Fruit fly (Drosophila melanogaster) whole organism, embryonic: ENCODE measurements around the gene Bicra.

ENCODE experiments used
- Awh ChIP-seq: fragments of 200-800 bp; sonication (Bioruptor generic); IDR thresholded peaks from 2 replicates; pipeline ENCODE4, ENCODE4 v1.3.6; 2022; ENCODE audit warnings: missing biosample characterization, missing genetic modification characterization
- B-H2 ChIP-seq: fragments of 200-800 bp; sonication (Bioruptor generic); optimal IDR thresholded peaks from 2 replicates; lab custom pipeline; 2018; ENCODE audit warnings: missing biosample characterization, mild to moderate bottlenecking, missing genetic modification characterization
- CG10321 ChIP-seq: fragments of 200-800 bp; sonication (Bioruptor generic); IDR thresholded peaks from 2 replicates; pipeline ENCODE4 v1.3.6; 2022; ENCODE audit warnings: missing biosample characterization, missing genetic modification characterization
- CG10959 ChIP-seq: fragments of 200-800 bp; sonication (Bioruptor generic); IDR thresholded peaks from 2 replicates; pipeline ENCODE4 v1.3.6; 2022; ENCODE audit warnings: missing biosample characterization, missing genetic modification characterization
- CG12104 ChIP-seq: fragments of 200-800 bp; sonication (Bioruptor generic); optimal IDR thresholded peaks from 3 replicates; lab custom pipeline; 2016; ENCODE audit warnings: missing biosample characterization, missing genetic modification characterization
- CG1233 ChIP-seq: fragments of 200-800 bp; sonication (Bioruptor generic); optimal IDR thresholded peaks from 4 replicates; lab custom pipeline; 2018; ENCODE audit warnings: missing biosample characterization, mild to moderate bottlenecking, missing genetic modification characterization
- CG15011 ChIP-seq: fragments of 200-800 bp; sonication (Bioruptor generic); optimal IDR thresholded peaks from 3 replicates; lab custom pipeline; 2018; ENCODE audit warnings: missing biosample characterization, mild to moderate bottlenecking, missing genetic modification characterization
- CG18764 ChIP-seq: fragments of 200-800 bp; sonication (Bioruptor generic); optimal IDR thresholded peaks from 3 replicates; lab custom pipeline; 2016; ENCODE audit warnings: missing biosample characterization, missing genetic modification characterization
- CG2116 ChIP-seq: fragments of 200-800 bp; sonication (Bioruptor generic); optimal IDR thresholded peaks from 3 replicates; lab custom pipeline; 2018; ENCODE audit warnings: missing biosample characterization, mild to moderate bottlenecking, missing genetic modification characterization
- CG2129 ChIP-seq: fragments of 200-800 bp; sonication (Bioruptor generic); IDR thresholded peaks from 2 replicates; pipeline ENCODE4 v1.3.6; 2022; ENCODE audit warnings: missing biosample characterization, missing genetic modification characterization; ENCODE audit not compliant: partially characterized antibody
- CG2202 ChIP-seq: fragments of 200-800 bp; sonication (Bioruptor generic); optimal IDR thresholded peaks from 2 replicates; lab custom pipeline; 2018; ENCODE audit warnings: missing biosample characterization, mild to moderate bottlenecking, missing genetic modification characterization
- CG30403 ChIP-seq: fragments of 200-800 bp; sonication (Bioruptor generic); optimal IDR thresholded peaks from 3 replicates; lab custom pipeline; 2016; ENCODE audit warnings: missing biosample characterization, missing genetic modification characterization
- CG3281 ChIP-seq: fragments of 200-800 bp; sonication (Bioruptor generic); optimal IDR thresholded peaks from 3 replicates; lab custom pipeline; 2017; ENCODE audit warnings: missing biosample characterization, mild to moderate bottlenecking, missing genetic modification characterization
- CG6683 ChIP-seq: fragments of 200-800 bp; sonication (Bioruptor generic); optimal IDR thresholded peaks from 2 replicates; lab custom pipeline; 2017; ENCODE audit warnings: missing biosample characterization, mild to moderate bottlenecking, missing genetic modification characterization, missing genetic modification reagents
- CG6689 ChIP-seq: fragments of 200-800 bp; sonication (Bioruptor generic); IDR thresholded peaks from 2 replicates; pipeline ENCODE4 v1.3.6; 2022; ENCODE audit warnings: missing biosample characterization, missing genetic modification characterization
- CG6765 ChIP-seq: fragments of 200-800 bp; sonication (Bioruptor generic); optimal IDR thresholded peaks from 3 replicates; lab custom pipeline; 2017; ENCODE audit warnings: missing biosample characterization, mild to moderate bottlenecking, missing genetic modification characterization
- CG7271 ChIP-seq: fragments of 200-800 bp; sonication (Bioruptor generic); optimal IDR thresholded peaks from 2 replicates; lab custom pipeline; 2018; ENCODE audit warnings: missing biosample characterization, mild to moderate bottlenecking, missing genetic modification characterization, moderate library complexity
- CG7372 ChIP-seq: fragments of 200-800 bp; sonication (Bioruptor generic); IDR thresholded peaks from 2 replicates; pipeline ENCODE4 v1.3.6; 2022; ENCODE audit warnings: missing biosample characterization, missing genetic modification characterization
- CG9437 ChIP-seq: fragments of 200-800 bp; sonication (Bioruptor generic); optimal IDR thresholded peaks from 2 replicates; lab custom pipeline; 2018; ENCODE audit warnings: missing biosample characterization, mild to moderate bottlenecking, missing genetic modification characterization
- Chrac-16 ChIP-seq: fragments of 200-800 bp; sonication (Bioruptor generic); optimal IDR thresholded peaks from 3 replicates; lab custom pipeline; 2016; ENCODE audit warnings: missing biosample characterization, missing genetic modification characterization
- ERR ChIP-seq: fragments of 200-800 bp; sonication (Bioruptor generic); optimal IDR thresholded peaks from 2 replicates; lab custom pipeline; 2016; ENCODE audit warnings: missing biosample characterization, missing genetic modification characterization
- Fer2 ChIP-seq: fragments of 200-800 bp; sonication (Bioruptor generic); optimal IDR thresholded peaks from 2 replicates; lab custom pipeline; 2018; ENCODE audit warnings: missing biosample characterization, mild to moderate bottlenecking, missing genetic modification characterization, moderate library complexity
- Meics ChIP-seq: fragments of 200-800 bp; sonication (Bioruptor generic); optimal IDR thresholded peaks from 2 replicates; lab custom pipeline; 2017; ENCODE audit warnings: missing biosample characterization, mild to moderate bottlenecking, missing genetic modification characterization
- NfI ChIP-seq: fragments of 200-800 bp; sonication (Bioruptor generic); optimal IDR thresholded peaks from 3 replicates; lab custom pipeline; 2018; ENCODE audit warnings: missing biosample characterization, mild to moderate bottlenecking, missing genetic modification characterization, moderate library complexity
- Oaz ChIP-seq: fragments of 200-800 bp; sonication (Bioruptor generic); IDR thresholded peaks from 2 replicates; pipeline ENCODE4 v1.3.6; 2022; ENCODE audit warnings: missing biosample characterization, missing genetic modification characterization
- Ravus ChIP-seq: fragments of 200-800 bp; sonication (Bioruptor generic); IDR thresholded peaks from 2 replicates; pipeline ENCODE4 v1.3.6; 2022; ENCODE audit warnings: missing biosample characterization, missing genetic modification characterization
- Rfx ChIP-seq: fragments of 200-800 bp; sonication (Bioruptor generic); IDR thresholded peaks from 2 replicates; pipeline ENCODE4 v1.3.6; 2022; ENCODE audit warnings: missing biosample characterization, missing genetic modification characterization
- Six4 ChIP-seq: fragments of 200-800 bp; sonication (Bioruptor generic); optimal IDR thresholded peaks from 2 replicates; lab custom pipeline; 2016; ENCODE audit warnings: missing biosample characterization, missing genetic modification characterization
- Spps ChIP-seq: fragments of 200-800 bp; sonication (Bioruptor generic); optimal IDR thresholded peaks from 2 replicates; lab custom pipeline; 2018; ENCODE audit warnings: missing biosample characterization, mild to moderate bottlenecking, missing genetic modification characterization
- Vsx1 ChIP-seq: fragments of 200-800 bp; sonication (Bioruptor generic); optimal IDR thresholded peaks from 2 replicates; lab custom pipeline; 2017; ENCODE audit warnings: missing biosample characterization, mild to moderate bottlenecking, missing genetic modification characterization, missing genetic modification reagents
- cad ChIP-seq: fragments of >200 bp; optimal IDR thresholded peaks from 2 replicates; lab custom pipeline; 2017; ENCODE audit warnings: missing biosample characterization, missing genetic modification characterization
- caup ChIP-seq: fragments of 200-800 bp; sonication (Bioruptor generic); optimal IDR thresholded peaks from 3 replicates; lab custom pipeline; 2017; ENCODE audit warnings: missing biosample characterization, mild to moderate bottlenecking, missing genetic modification characterization, moderate library complexity; ENCODE audit not compliant: severe bottlenecking
- chif ChIP-seq, 2 experiments: fragments of 200-800 bp; sonication (Bioruptor generic); optimal IDR thresholded peaks; 3 replicates each; lab custom pipeline; 2016; ENCODE audit warnings: missing biosample characterization in 2 of 2, missing genetic modification characterization in 2 of 2
- corto ChIP-seq: fragments of 200-800 bp; sonication (Bioruptor generic); optimal IDR thresholded peaks from 2 replicates; lab custom pipeline; 2016; ENCODE audit warnings: missing biosample characterization, mild to moderate bottlenecking, missing genetic modification characterization, moderate library complexity
- dmrt11E ChIP-seq: fragments of 200-800 bp; sonication (Bioruptor generic); optimal IDR thresholded peaks from 3 replicates; lab custom pipeline; 2018; ENCODE audit warnings: missing biosample characterization, mild to moderate bottlenecking, missing genetic modification characterization, moderate library complexity
- pho ChIP-seq: fragments of 200-800 bp; sonication (Bioruptor generic); optimal IDR thresholded peaks from 2 replicates; lab custom pipeline; 2016; ENCODE audit warnings: missing biosample characterization, missing genetic modification characterization
- run ChIP-seq: fragments of 200-800 bp; sonication (Bioruptor generic); optimal IDR thresholded peaks from 3 replicates; lab custom pipeline; 2018; ENCODE audit warnings: missing biosample characterization, mild to moderate bottlenecking, missing genetic modification characterization
- sens ChIP-seq: fragments of 200-800 bp; sonication (Bioruptor generic); peaks from one replicate; lab custom pipeline; 2016; ENCODE audit warnings: missing biosample characterization, missing genetic modification characterization
- seq ChIP-seq: fragments of 200-800 bp; sonication (Bioruptor generic); IDR thresholded peaks from 2 replicates; pipeline ENCODE4 v1.3.6; 2022; ENCODE audit warnings: missing biosample characterization, missing genetic modification characterization
- sob ChIP-seq: fragments of 200-800 bp; sonication (Bioruptor generic); IDR thresholded peaks from 2 replicates; pipeline ENCODE4 v1.3.6; 2022; ENCODE audit warnings: missing biosample characterization, missing genetic modification characterization
- sug ChIP-seq: fragments of 200-800 bp; optimal IDR thresholded peaks from 2 replicates; lab custom pipeline; 2019; ENCODE audit warnings: missing biosample characterization, mild to moderate bottlenecking, missing genetic modification characterization, moderate library complexity
- trem ChIP-seq: fragments of 200-800 bp; optimal IDR thresholded peaks from 3 replicates; lab custom pipeline; 2019; ENCODE audit warnings: missing biosample characterization, mild to moderate bottlenecking, missing genetic modification characterization, moderate library complexity
- twi ChIP-seq: fragments of 200-800 bp; optimal IDR thresholded peaks from 2 replicates; lab custom pipeline; 2019; ENCODE audit warnings: missing biosample characterization, mild to moderate bottlenecking, missing genetic modification characterization, moderate library complexity
- tx ChIP-seq: fragments of 200-800 bp; sonication (Bioruptor generic); optimal IDR thresholded peaks from 2 replicates; lab custom pipeline; 2016; ENCODE audit warnings: missing biosample characterization, missing genetic modification characterization
- unc-4 ChIP-seq: fragments of 200-800 bp; sonication (Bioruptor generic); IDR thresholded peaks from 2 replicates; pipeline ENCODE4 v1.3.6; 2022; ENCODE audit warnings: missing biosample characterization, missing genetic modification characterization; ENCODE audit not compliant: partially characterized antibody
- vvl ChIP-seq: fragments of 200-800 bp; sonication (Bioruptor generic); IDR thresholded peaks from 2 replicates; pipeline ENCODE4 v1.3.6; 2022; ENCODE audit warnings: missing biosample characterization, missing genetic modification characterization

The Bicra gene

dm6 chr3R:29039704-29040430 is 23.0 kb upstream of the Bicra start (continued):
- TF ChIP-seq CG7271 = no peak
- peak; percentile 53 for TF ChIP-seq NfI
- no peak for TF ChIP-seq CG2129 (GFP tag; lab: Robert Waterston, UW)
- TF ChIP-seq vvl (GFP tag; lab: Robert Waterston, UW) = peak; percentile 57

- TF ChIP-seq CG10959 (GFP tag; lab: Robert Waterston, UW) (no peak), caup (GFP tag; lab: Kevin White, UChicago) (peak; percentile 72), Rfx (GFP tag; lab: Robert Waterston, UW) (peak; percentile 63; the same call in 1 of the 2 replicates), run (tag; lab: Kevin White, UChicago) (peak; percentile 77), trem (tag; lab: Kevin White, UChicago) (peak; percentile 40), corto (GFP tag; lab: Kevin White, UChicago) (peak; percentile 11), Spps (tag; lab: Kevin White, UChicago) (peak; percentile 13), sug (tag; lab: Kevin White, UChicago) (no peak), ERR (no peak), pho (peak; percentile 23), Fer2 (peak; percentile 0), CG7372 (GFP tag; lab: Robert Waterston, UW) (0 out of 2 replicates have a peak, but pooled peaks have one; percentile 34), CG10321 (GFP tag; lab: Robert Waterston, UW) (peak; percentile 23; the same call in 1 of the 2 replicates), CG9437 (GFP tag; lab: Kevin White, UChicago) (peak; percentile 81), CG3281 (GFP tag; lab: Kevin White, UChicago) (peak; percentile 83), Chrac-16 (peak; percentile 20), CG18764 (GFP tag; lab: Kevin White, UChicago) (peak; percentile 69), seq (GFP tag; lab: Robert Waterston, UW) (peak; percentile 68), sens (GFP tag; lab: Kevin White, UChicago) (peak; percentile 78), CG1233 (GFP tag; lab: Kevin White, UChicago) (peak; percentile 51), sob (0 out of 2 replicates have a peak, but pooled peaks have one; percentile 36), Awh (peak; percentile 48; the same call in 1 of the 2 replicates), CG6683 (GFP tag; lab: Kevin White, UChicago) (peak; percentile 19), chif (GFP tag; optimal IDR thresholded peaks at IDR 0.05; lab: Kevin White, UChicago) (peak in 1 of 2 experiments; percentile 7), CG2202 (no peak), CG6689 (peak; percentile 66), Ravus (GFP tag; lab: Robert Waterston, UW) (peak; percentile 10; the same call in 1 of the 2 replicates), CG6765 (peak; percentile 57), CG12104 (peak; percentile 70), CG15011 (GFP tag; lab: Kevin White, UChicago) (peak; percentile 65), B-H2 (GFP tag; lab: Kevin White, UChicago) (no peak), Meics (GFP tag; lab: Kevin White, UChicago) (peak; percentile 78), unc-4 (GFP tag; lab: Robert Waterston, UW) (no peak), tx (GFP tag; lab: Kevin White, UChicago) (peak; percentile 2), CG2116 (peak; percentile 21), CG30403 (GFP tag; lab: Kevin White, UChicago) (peak; percentile 82), Vsx1 (GFP tag; lab: Kevin White, UChicago) (no peak), cad (GFP tag; lab: Kevin White, UChicago) (no peak), dmrt11E (tag; lab: Kevin White, UChicago) (peak; percentile 44), Six4 (GFP tag; lab: Kevin White, UChicago) (peak; percentile 31), twi (tag; lab: Kevin White, UChicago) (no peak), Oaz (GFP tag; lab: Robert Waterston, UW) (0 out of 2 replicates have a peak, but pooled peaks have one; percentile 31)
Measured at dm6 chr3R:29040526-29041195, 22.2 kb upstream of the Bicra start.
